Worm (Caenorhabditis elegans) whole organism, mixed stage, embryonic: Measurements from ENCODE around the gene F43C11.11.

Experiments used
- M03D4.4 ChIP-seq: sonication (generic microtip); optimal IDR thresholded peaks from 2 replicates; lab custom pipeline; 2017; ENCODE audit warnings: mild to moderate bottlenecking, missing genetic modification characterization, missing compliant biosample characterization
- bed-3 ChIP-seq: fragments of 200-800 bp; sonication (Bioruptor generic); optimal IDR thresholded peaks from 3 replicates; lab custom pipeline; 2018; ENCODE audit warnings: mild to moderate bottlenecking, missing genetic modification characterization, moderate library complexity, missing compliant biosample characterization
- blmp-1 ChIP-seq: fragments of 150-350 bp; optimal IDR thresholded peaks from 2 replicates; lab custom pipeline; 2014; ENCODE audit warnings: missing biosample characterization, missing genetic modification characterization
- ceh-43 ChIP-seq: fragments of 200-800 bp; sonication (Bioruptor generic); optimal IDR thresholded peaks from 2 replicates; lab custom pipeline; 2018; ENCODE audit warnings: mild to moderate bottlenecking, missing genetic modification characterization, moderate library complexity, missing compliant biosample characterization
- ceh-83 ChIP-seq: fragments of 200-800 bp; sonication (Bioruptor generic); optimal IDR thresholded peaks from 2 replicates; lab custom pipeline; 2018; ENCODE audit warnings: mild to moderate bottlenecking, missing genetic modification characterization, missing compliant biosample characterization
- ces-1 ChIP-seq: fragments of 150-350 bp; optimal IDR thresholded peaks from 2 replicates; lab custom pipeline; 2014; ENCODE audit warnings: missing biosample characterization, missing genetic modification reagents, missing genetic modification characterization
- cnd-1 ChIP-seq: fragments of 200-800 bp; sonication (Bioruptor generic); optimal IDR thresholded peaks from 2 replicates; lab custom pipeline; 2018; ENCODE audit warnings: mild to moderate bottlenecking, missing genetic modification characterization, missing compliant biosample characterization
- drap-1 ChIP-seq: fragments of 200-800 bp; sonication (Bioruptor generic); optimal IDR thresholded peaks from 3 replicates; lab custom pipeline; 2018; ENCODE audit warnings: mild to moderate bottlenecking, missing genetic modification characterization, missing compliant biosample characterization
- elt-1 ChIP-seq: sonication (generic microtip); optimal IDR thresholded peaks from 2 replicates; lab custom pipeline; 2017; ENCODE audit warnings: missing genetic modification characterization, mild to moderate bottlenecking, missing compliant biosample characterization, antibody characterized with exemption, moderate library complexity, borderline replicate concordance; ENCODE audit not compliant: insufficient read depth
- flh-1 ChIP-seq: fragments of 200-800 bp; sonication (Bioruptor generic); optimal IDR thresholded peaks from 2 replicates; lab custom pipeline; 2018; ENCODE audit warnings: mild to moderate bottlenecking, missing genetic modification characterization, moderate library complexity, missing compliant biosample characterization
- ham-2 ChIP-seq: fragments of 200-800 bp; sonication (Bioruptor generic); optimal IDR thresholded peaks from 2 replicates; lab custom pipeline; 2018; ENCODE audit warnings: mild to moderate bottlenecking, missing genetic modification characterization, missing compliant biosample characterization
- hlh-1 ChIP-seq: fragments of 150-350 bp; optimal IDR thresholded peaks from 2 replicates; lab custom pipeline; 2014; ENCODE audit warnings: missing biosample characterization, missing genetic modification reagents, missing genetic modification characterization
- lin-32 ChIP-seq: fragments of 200-800 bp; sonication (Bioruptor generic); optimal IDR thresholded peaks from 2 replicates; lab custom pipeline; 2018; ENCODE audit warnings: mild to moderate bottlenecking, missing genetic modification characterization, missing compliant biosample characterization
- lsy-2 ChIP-seq: fragments of 150-350 bp; optimal IDR thresholded peaks from 2 replicates; lab custom pipeline; 2014; ENCODE audit warnings: missing biosample characterization, missing genetic modification characterization
- mep-1 ChIP-seq: fragments of 150-350 bp; optimal IDR thresholded peaks from 2 replicates; lab custom pipeline; 2017; ENCODE audit warnings: missing biosample characterization, missing genetic modification reagents, missing genetic modification characterization, inconsistent platforms
- mls-2 ChIP-seq: sonication (generic microtip); optimal IDR thresholded peaks from 2 replicates; lab custom pipeline; 2016; ENCODE audit warnings: mild to moderate bottlenecking, missing genetic modification characterization, moderate library complexity, missing compliant biosample characterization
- nhr-12 ChIP-seq: fragments of 150-350 bp; optimal IDR thresholded peaks from 2 replicates; lab custom pipeline; 2014; ENCODE audit warnings: missing biosample characterization, missing genetic modification characterization
- nhr-2 ChIP-seq: fragments of 150-350 bp; optimal IDR thresholded peaks from 2 replicates; lab custom pipeline; 2014; ENCODE audit warnings: missing biosample characterization, missing genetic modification characterization
- nhr-237 ChIP-seq: fragments of 150-350 bp; optimal IDR thresholded peaks from 2 replicates; lab custom pipeline; 2014; ENCODE audit warnings: missing biosample characterization, missing genetic modification characterization
- nhr-28 ChIP-seq: fragments of 150-350 bp; optimal IDR thresholded peaks from 2 replicates; lab custom pipeline; 2014; ENCODE audit warnings: missing biosample characterization, missing genetic modification characterization
- nhr-76 ChIP-seq: sonication (generic microtip); optimal IDR thresholded peaks from 2 replicates; lab custom pipeline; 2017; ENCODE audit warnings: missing biosample characterization, missing genetic modification characterization
- pha-4 ChIP-seq: fragments of 150-350 bp; optimal IDR thresholded peaks from 2 replicates; lab custom pipeline; 2018; ENCODE audit warnings: missing biosample characterization, missing genetic modification reagents, missing genetic modification characterization
- sem-2 ChIP-seq: fragments of 200-800 bp; sonication (Bioruptor generic); optimal IDR thresholded peaks from 2 replicates; lab custom pipeline; 2018; ENCODE audit warnings: mild to moderate bottlenecking, missing genetic modification characterization, missing compliant biosample characterization
- snpc-4 ChIP-seq: fragments of 150-350 bp; optimal IDR thresholded peaks from 2 replicates; lab custom pipeline; 2014; ENCODE audit warnings: missing biosample characterization, missing genetic modification characterization
- tbx-8 ChIP-seq: fragments of 200-800 bp; sonication (Bioruptor generic); optimal IDR thresholded peaks from 2 replicates; lab custom pipeline; 2018; ENCODE audit warnings: mild to moderate bottlenecking, missing genetic modification characterization, moderate library complexity, missing compliant biosample characterization
- zip-8 ChIP-seq: fragments of 150-350 bp; optimal IDR thresholded peaks from 2 replicates; lab custom pipeline; 2014; ENCODE audit warnings: missing biosample characterization, missing genetic modification characterization
- ztf-11 ChIP-seq: fragments of 150-350 bp; optimal IDR thresholded peaks from 2 replicates; lab custom pipeline; 2014; ENCODE audit warnings: missing biosample characterization, missing genetic modification characterization

The F43C11.11 gene

DNA sequence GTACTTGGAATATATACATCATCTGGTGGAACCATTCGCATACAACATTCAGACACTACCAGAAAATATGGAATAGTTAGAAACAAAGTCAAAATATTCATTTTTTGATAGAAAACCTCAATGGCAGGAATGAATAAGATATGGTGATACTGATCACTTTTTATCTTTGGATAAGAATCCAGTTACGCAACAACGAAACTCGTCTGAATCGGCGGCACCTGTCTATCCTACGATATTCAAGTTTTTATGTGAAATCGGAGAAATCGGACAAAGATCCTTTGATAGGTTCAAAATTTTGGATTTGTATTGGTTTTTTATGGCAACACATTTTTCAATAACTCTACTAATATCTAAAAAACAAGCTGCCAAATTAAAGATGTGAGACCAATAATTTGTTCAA lies 35.3 kb upstream of the F43C11.11 start, which contains the start of gene F16G10.14:
Gene F16G10.14 (minus strand): TSS at position 101 of the 400 bp plus-strand sequence.
- TF ChIP-seq ham-2 (GFP tag; lab: Kevin White, UChicago) (no peak), ceh-83 (GFP tag; lab: Kevin White, UChicago) (no peak), mep-1 (tag; lab: Kevin White, UChicago) (no peak), ces-1 (GFP tag; lab: Kevin White, UChicago) (no peak), mls-2 (tag; lab: Kevin White, UChicago) (no peak), nhr-2 (tag; lab: Kevin White, UChicago) (no peak), nhr-28 (tag; lab: Kevin White, UChicago) (no peak), cnd-1 (tag; lab: Kevin White, UChicago) (no peak), blmp-1 (tag; lab: Kevin White, UChicago) (no peak), ceh-43 (GFP tag; lab: Kevin White, UChicago) (no peak), nhr-237 (tag; lab: Kevin White, UChicago) (no peak)

DNA sequence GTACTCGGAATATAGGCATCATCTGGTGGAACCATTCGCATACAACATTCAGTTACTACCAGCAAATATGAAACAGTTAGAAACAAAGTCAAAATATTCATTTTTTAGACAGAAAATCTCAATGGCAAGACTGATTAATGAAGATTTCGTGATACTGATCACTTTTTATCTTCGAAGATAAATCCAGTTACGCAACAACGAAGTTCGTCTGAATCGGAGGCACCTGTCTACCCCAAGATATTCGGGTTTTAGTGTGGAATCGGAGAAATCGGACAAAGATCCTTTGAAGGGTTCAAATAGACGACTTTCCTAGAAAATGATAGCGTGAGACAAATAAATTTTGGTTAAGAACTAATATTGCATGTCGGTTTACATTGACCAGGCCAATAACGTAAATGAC lies 32.3 kb upstream of the F43C11.11 start, which contains the start of gene F16G10.13:
Gene F16G10.13 (minus strand): TSS at position 101 of the 400 bp plus-strand sequence.
- TF ChIP-seq snpc-4 (tag; lab: Kevin White, UChicago) (no peak), ham-2 (GFP tag; lab: Kevin White, UChicago) (no peak), nhr-28 (tag; lab: Kevin White, UChicago) (no peak), flh-1 (GFP tag; lab: Kevin White, UChicago) (no peak)

DNA sequence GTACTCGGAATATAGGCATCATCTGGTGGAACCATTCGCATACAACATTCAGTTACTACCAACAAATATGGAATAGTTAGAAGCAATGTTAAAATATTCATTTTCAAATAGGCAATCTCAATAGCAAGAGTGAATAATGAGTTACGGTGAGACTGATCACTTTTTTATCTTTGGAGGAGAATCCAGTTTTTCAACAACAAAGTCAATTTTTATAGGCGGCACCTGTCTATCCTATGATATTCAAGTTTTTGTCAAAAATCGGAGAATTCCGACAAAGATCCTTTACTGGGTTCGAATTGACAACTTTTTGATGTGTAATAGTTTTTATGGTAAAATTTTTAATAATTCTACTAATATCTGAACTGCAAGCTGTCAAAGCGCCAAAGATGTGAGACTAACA lies 30.2 kb upstream of the F43C11.11 start, which contains the start of gene F16G10.11:
Gene F16G10.11 (minus strand): TSS at position 101 of the 400 bp plus-strand sequence.
- no peak for TF ChIP-seq mls-2 (tag; lab: Kevin White, UChicago)
- TF ChIP-seq sem-2 (GFP tag; lab: Kevin White, UChicago) = no peak
- TF ChIP-seq ceh-43 (GFP tag; lab: Kevin White, UChicago) = no peak
- no peak for TF ChIP-seq flh-1 (GFP tag; lab: Kevin White, UChicago)
- no peak for TF ChIP-seq pha-4
- TF ChIP-seq nhr-237 (tag; lab: Kevin White, UChicago) = no peak
- no peak for TF ChIP-seq ces-1 (GFP tag; lab: Kevin White, UChicago)
- no peak for TF ChIP-seq ztf-11 (tag; lab: Kevin White, UChicago)
- no peak for TF ChIP-seq lin-32 (GFP tag; lab: Kevin White, UChicago)
- TF ChIP-seq nhr-28 (tag; lab: Kevin White, UChicago) = no peak
- TF ChIP-seq bed-3 (GFP tag; lab: Kevin White, UChicago) = no peak
- TF ChIP-seq nhr-12 (tag; lab: Kevin White, UChicago) = no peak
- no peak for TF ChIP-seq tbx-8 (GFP tag; lab: Kevin White, UChicago)
- TF ChIP-seq, all 35 proteins: peak for 0

DNA sequence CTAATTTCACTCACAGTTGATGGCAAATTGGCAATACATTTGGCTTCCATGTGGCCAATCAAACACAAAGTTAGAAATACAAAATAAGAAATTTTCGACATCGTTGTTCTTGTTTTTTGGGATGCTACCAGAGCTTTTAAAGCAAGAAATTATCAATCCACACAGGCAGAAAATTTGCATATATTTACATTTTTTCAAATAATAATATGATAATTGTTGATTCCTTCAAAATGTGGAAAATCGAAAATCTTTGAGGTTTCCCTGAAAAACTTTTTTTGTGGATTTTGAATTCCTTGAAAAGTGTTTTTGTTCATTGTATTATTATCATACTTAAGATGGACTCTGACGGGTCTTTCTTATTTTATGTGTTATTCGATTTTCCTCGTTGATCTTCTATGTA lies 27.3 kb upstream of the F43C11.11 start, which contains the start of gene F16G10.10:
Gene F16G10.10 (minus strand): TSS at position 101 of the 400 bp plus-strand sequence.
- TF ChIP-seq flh-1 (GFP tag; lab: Kevin White, UChicago) (no peak), mls-2 (tag; lab: Kevin White, UChicago) (no peak)

DNA sequence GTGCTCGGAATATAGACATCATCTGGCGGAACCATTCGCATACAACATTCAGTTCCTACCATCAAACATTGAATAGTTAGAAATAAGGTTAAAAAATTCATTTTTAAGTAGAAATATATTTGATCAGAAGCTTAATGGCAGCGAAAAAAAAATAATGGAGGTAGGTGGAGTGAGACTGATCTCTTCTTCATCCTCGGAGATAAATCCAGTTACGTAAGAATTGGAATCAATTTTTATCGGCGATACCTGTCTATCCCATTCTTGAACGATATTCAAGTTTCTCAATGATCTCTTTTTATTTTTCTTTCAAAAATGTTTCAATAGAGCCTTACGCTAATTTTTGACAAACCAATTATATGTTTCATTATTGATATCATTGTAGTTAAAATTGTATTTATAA lies 21.9 kb upstream of the F43C11.11 start, which contains the start of gene F16G10.9:
Gene F16G10.9 (minus strand): TSS at position 101 of the 400 bp plus-strand sequence.
- TF ChIP-seq drap-1 (GFP tag; lab: Kevin White, UChicago) (no peak), nhr-237 (tag; lab: Kevin White, UChicago) (no peak), nhr-28 (tag; lab: Kevin White, UChicago) (no peak), ham-2 (GFP tag; lab: Kevin White, UChicago) (no peak), nhr-76 (tag; lab: Kevin White, UChicago) (no peak), zip-8 (no peak), pha-4 (no peak), bed-3 (GFP tag; lab: Kevin White, UChicago) (no peak), flh-1 (GFP tag; lab: Kevin White, UChicago) (no peak), M03D4.4 (tag; lab: Kevin White, UChicago) (no peak), sem-2 (GFP tag; lab: Kevin White, UChicago) (no peak), ces-1 (GFP tag; lab: Kevin White, UChicago) (no peak)

DNA sequence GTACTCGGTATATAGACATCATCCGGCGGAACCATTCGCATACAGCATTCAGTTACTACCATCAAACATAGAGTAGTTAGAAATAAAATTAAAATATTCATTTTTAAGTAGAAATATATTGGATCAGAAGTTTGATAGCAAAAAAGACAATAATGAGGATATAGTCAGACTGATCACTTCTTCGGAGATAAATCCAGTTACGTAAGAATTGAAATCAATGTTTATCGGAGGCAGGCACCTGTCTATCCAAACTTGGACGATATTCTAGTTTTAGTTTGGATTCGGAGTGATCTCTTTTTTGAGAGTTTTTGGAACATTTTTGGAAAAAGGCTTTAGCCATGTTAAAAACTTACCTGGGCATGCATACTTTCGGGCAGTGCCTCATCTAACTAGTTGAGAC lies 19.8 kb upstream of the F43C11.11 start, which contains the start of gene F16G10.8:
Gene F16G10.8 (minus strand): TSS at position 101 of the 400 bp plus-strand sequence.
- TF ChIP-seq lin-32 (GFP tag; lab: Kevin White, UChicago) (no peak), nhr-12 (tag; lab: Kevin White, UChicago) (no peak), ceh-83 (GFP tag; lab: Kevin White, UChicago) (no peak), M03D4.4 (tag; lab: Kevin White, UChicago) (no peak), hlh-1 (tag; lab: Kevin White, UChicago) (no peak), nhr-237 (tag; lab: Kevin White, UChicago) (no peak), ztf-11 (tag; lab: Kevin White, UChicago) (no peak), tbx-8 (GFP tag; lab: Kevin White, UChicago) (no peak), mep-1 (tag; lab: Kevin White, UChicago) (no peak), lsy-2 (tag; lab: Kevin White, UChicago) (no peak), elt-1 (tag; lab: Kevin White, UChicago) (no peak), sem-2 (GFP tag; lab: Kevin White, UChicago) (no peak)
